Fruit fly (Drosophila melanogaster) S2 (cell line): ENCODE data around the gene PsGEF.

Experiments used
- CG8478 ChIP-seq: fragments of >200 bp; optimal IDR thresholded peaks from 2 replicates; lab custom pipeline; 2018
- CTCF ChIP-seq, 2 experiments: fragments of >200 bp; optimal IDR thresholded peaks; 2 replicates each; lab custom pipeline; 2018

PsGEF gene

dm6 chrX:2332784-2333183, 54.7 kb downstream of the PsGEF start:
- TF ChIP-seq CTCF (optimal IDR thresholded peaks at IDR 0.05; lab: Kevin White, UChicago) = no peak
- TF ChIP-seq CG8478 (lab: Kevin White, UChicago) = no peak

- no peak for TF ChIP-seq CTCF (optimal IDR thresholded peaks at IDR 0.05; lab: Kevin White, UChicago)
- TF ChIP-seq CG8478 (lab: Kevin White, UChicago) = no peak
Measured at dm6 chrX:2329312-2329711, 58.2 kb downstream of the PsGEF start.

dm6 chrX:2326828-2327227, 60.6 kb downstream of the PsGEF start, which contains the start of gene CG2854:
Gene CG2854 (plus strand): TSS chrX:2327128.
- TF ChIP-seq CTCF (optimal IDR thresholded peaks at IDR 0.05; lab: Kevin White, UChicago) = no peak
- TF ChIP-seq CG8478 (lab: Kevin White, UChicago) = no peak

- TF ChIP-seq CTCF (optimal IDR thresholded peaks at IDR 0.05; lab: Kevin White, UChicago) (no peak), CG8478 (lab: Kevin White, UChicago) (no peak)
Measured at dm6 chrX:2325658-2326245, 61.7 kb downstream of the PsGEF start, which contains the start of gene CG14050. Gene CG14050 (minus strand): TSS chrX:2326217.

dm6 chrX:2323661-2324293, 63.7 kb downstream of the PsGEF start:
- no peak for TF ChIP-seq CTCF (optimal IDR thresholded peaks at IDR 0.05; lab: Kevin White, UChicago)
- no peak for TF ChIP-seq CG8478 (lab: Kevin White, UChicago)

dm6 chrX:2321900-2322555, 65.4 kb downstream of the PsGEF start:
- TF ChIP-seq CG8478 (lab: Kevin White, UChicago) (no peak), CTCF (optimal IDR thresholded peaks at IDR 0.05; lab: Kevin White, UChicago) (no peak)

- TF ChIP-seq CTCF (optimal IDR thresholded peaks at IDR 0.05; lab: Kevin White, UChicago) (no peak), CG8478 (lab: Kevin White, UChicago) (no peak)
Measured at dm6 chrX:2320892-2321291, 66.6 kb downstream of the PsGEF start.

- TF ChIP-seq CTCF (optimal IDR thresholded peaks at IDR 0.05; lab: Kevin White, UChicago) (no peak), CG8478 (lab: Kevin White, UChicago) (no peak)
Measured at dm6 chrX:2319783-2320182, 67.7 kb downstream of the PsGEF start.

- TF ChIP-seq CG8478 (lab: Kevin White, UChicago) (no peak), CTCF (optimal IDR thresholded peaks at IDR 0.05; lab: Kevin White, UChicago) (no peak)
Measured at dm6 chrX:2318369-2318768, 69.1 kb downstream of the PsGEF start.

- no peak for TF ChIP-seq CG8478 (lab: Kevin White, UChicago)
- no peak for TF ChIP-seq CTCF (optimal IDR thresholded peaks at IDR 0.05; lab: Kevin White, UChicago)
Measured at dm6 chrX:2317347-2317832, 70.1 kb downstream of the PsGEF start.
